Fruit fly (Drosophila melanogaster): ENCODE measurements around the gene Dronc.
A peak's percentile ranks its signal among the peaks of the same experiment; 100 is the strongest.

Dronc gene

dm6 chr3L:9972007-9972856 is 4.0 kb downstream of the Dronc start, which contains the start of the genes CG6674, CG42455 and vnc (continued):
- TF ChIP-seq CG7745 (tag; optimal IDR thresholded peaks at IDR 0.05) (no peak), CG9797 (GFP tag; optimal IDR thresholded peaks at IDR 0.05) (peak; percentile 66), Doc2 (GFP tag; IDR thresholded peaks at IDR 0.05) (no peak), NfI (GFP tag; optimal IDR thresholded peaks at IDR 0.05) (peak; percentile 14), chn (GFP tag; optimal IDR thresholded peaks at IDR 0.05) (no peak), seq (GFP tag; IDR thresholded peaks at IDR 0.05) (no peak), CG11504 (tag; optimal IDR thresholded peaks at IDR 0.05) (peak; percentile 27), Dad (GFP tag; optimal IDR thresholded peaks at IDR 0.05) (peak; percentile 3), CG4424 (GFP tag; optimal IDR thresholded peaks at IDR 0.05) (peak; percentile 47), Dfd (GFP tag; optimal IDR thresholded peaks at IDR 0.05) (no peak), sob (GFP tag; IDR thresholded peaks at IDR 0.05) (peak; percentile 58), MESR4 (GFP tag; optimal IDR thresholded peaks at IDR 0.05) (peak; percentile 0), Ssrp (tag; optimal IDR thresholded peaks at IDR 0.05) (no peak), fu2 (GFP tag; optimal IDR thresholded peaks at IDR 0.05) (no peak), CG4360 (GFP tag; IDR thresholded peaks at IDR 0.05) (no peak), twi (tag; optimal IDR thresholded peaks at IDR 0.05) (no peak), sens (GFP tag) (peak; percentile 91), Trl (optimal IDR thresholded peaks at IDR 0.05) (no peak), Trl (GFP tag; optimal IDR thresholded peaks at IDR 0.05) (no peak), CG9932 (GFP tag; IDR thresholded peaks at IDR 0.05) (peak; percentile 55; the same call in 1 of the 2 replicates), Tbp (GFP tag; optimal IDR thresholded peaks at IDR 0.05) (no peak), CG9817 (tag; optimal IDR thresholded peaks at IDR 0.05) (peak; percentile 12), lilli (GFP tag; optimal IDR thresholded peaks at IDR 0.05) (peak; percentile 55), abd-A (tag; optimal IDR thresholded peaks at IDR 0.05) (peak; percentile 27), Med (GFP tag) (peak; percentile 88), slp2 (GFP tag; optimal IDR thresholded peaks at IDR 0.05) (no peak), dan (GFP tag; IDR thresholded peaks at IDR 0.05) (no peak), gfzf (GFP tag; optimal IDR thresholded peaks at IDR 0.05) (peak; percentile 88), CG13624 (GFP tag; optimal IDR thresholded peaks at IDR 0.05) (peak; percentile 31), CG4282 (GFP tag; optimal IDR thresholded peaks at IDR 0.05) (no peak), HLH4C (GFP tag; IDR thresholded peaks at IDR 0.05; ENCODE audit: partially characterized antibody) (no peak), chm (GFP tag; IDR thresholded peaks at IDR 0.05) (no peak), tin (GFP tag; optimal IDR thresholded peaks at IDR 0.05) (peak; percentile 31), CG1024 (GFP tag; IDR thresholded peaks at IDR 0.05) (no peak), pb (GFP tag; optimal IDR thresholded peaks at IDR 0.05) (no peak), CG32532 (GFP tag; IDR thresholded peaks at IDR 0.05) (peak; percentile 51; the same call in 1 of the 2 replicates), CG4617 (GFP tag; optimal IDR thresholded peaks at IDR 0.05; ENCODE audit: borderline replicate concordance) (peak; percentile 82), NC2α (GFP tag; optimal IDR thresholded peaks at IDR 0.05) (no peak), HLH3B (GFP tag; IDR thresholded peaks at IDR 0.05) (no peak), zfh1 (GFP tag; IDR thresholded peaks at IDR 0.05) (no peak), slbo (GFP tag; IDR thresholded peaks at IDR 0.05) (peak; percentile 51; the same call in 1 of the 2 replicates), Xrp1 (GFP tag; IDR thresholded peaks at IDR 0.05) (peak; percentile 51), CG33213 (GFP tag; optimal IDR thresholded peaks at IDR 0.05) (peak; percentile 21), Gsc (GFP tag; IDR thresholded peaks at IDR 0.05) (no peak), CG1602 (GFP tag; optimal IDR thresholded peaks at IDR 0.05) (peak; percentile 39), Oaz (GFP tag; IDR thresholded peaks at IDR 0.05) (no peak), bcd (GFP tag; optimal IDR thresholded peaks at IDR 0.05) (peak; percentile 9), YL-1 (GFP tag; optimal IDR thresholded peaks at IDR 0.05) (peak; percentile 52), ewg (GFP tag; optimal IDR thresholded peaks at IDR 0.05) (peak; percentile 0), CG2889 (GFP tag; IDR thresholded peaks at IDR 0.05) (no peak), CG6791 (GFP tag; IDR thresholded peaks at IDR 0.05; ENCODE audit: partially characterized antibody) (no peak)
